Worm (Caenorhabditis elegans) whole organism, midembryonic: ENCODE data around the gene srh-63.

Experiments
- ref-1 ChIP-seq: fragments of 200-800 bp; sonication (Bioruptor generic); conservative IDR thresholded peaks from 2 replicates; pipeline ENCODE4 v1.3.6; 2022; ENCODE audit warnings: missing genetic modification reagents, missing genetic modification characterization, missing compliant biosample characterization
- tab-1 ChIP-seq: fragments of 200-800 bp; sonication (Bioruptor generic); IDR thresholded peaks from 2 replicates; pipeline ENCODE4 v1.3.6; 2022; ENCODE audit warnings: missing genetic modification characterization, missing compliant biosample characterization
- ztf-29 ChIP-seq: fragments of 200-800 bp; sonication (Bioruptor generic); IDR thresholded peaks from 2 replicates; pipeline ENCODE4 v1.3.6; 2022; ENCODE audit warnings: missing genetic modification reagents, missing genetic modification characterization, missing compliant biosample characterization

- TF ChIP-seq tab-1 (GFP tag; lab: Robert Waterston, UW) (no peak), ref-1 (GFP tag; lab: Robert Waterston, UW) (no peak), ztf-29 (no peak)
These were observed 18.6 kb upstream of the srh-63 start, which contains the start of gene tag-273 for ce11 chrIV:14505066-14505465.
